Worm (Caenorhabditis elegans): ENCODE results near the gene sre-46.

sre-46 gene

DNA sequence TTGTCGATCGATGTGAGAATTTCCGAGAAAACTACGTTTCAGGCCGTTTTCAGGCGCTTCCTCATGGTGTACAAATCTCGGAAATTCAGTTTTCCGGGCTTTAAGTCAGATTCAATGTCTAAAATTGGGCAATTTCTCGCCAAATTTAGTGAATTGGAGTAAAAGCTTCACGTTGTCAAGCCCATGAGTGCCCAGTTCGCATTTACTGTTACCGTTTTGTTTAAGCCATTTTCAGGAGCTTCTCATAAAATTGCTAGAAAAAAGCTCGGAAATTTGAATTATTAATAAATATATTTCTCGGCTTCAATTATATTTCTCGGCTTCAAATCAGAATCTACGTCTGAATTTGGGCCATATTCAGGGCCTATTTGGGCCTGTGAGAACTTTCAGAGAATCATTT lies 43.2 kb downstream of the sre-46 start:
- TF ChIP-seq ref-2 (tag; optimal IDR thresholded peaks at IDR 0.05), result no peak
- TF ChIP-seq mec-3 (tag; optimal IDR thresholded peaks at IDR 0.05; ENCODE audit: borderline replicate concordance), result no peak
- TF ChIP-seq unc-86 (tag; optimal IDR thresholded peaks at IDR 0.05), result no peak
- no peak for TF ChIP-seq ceh-19 (GFP tag; optimal IDR thresholded peaks at IDR 0.05)
- no peak for TF ChIP-seq ttx-3 (tag; optimal IDR thresholded peaks at IDR 0.05)
- no peak for TF ChIP-seq ceh-24 (tag; optimal IDR thresholded peaks at IDR 0.05)
- TF ChIP-seq ceh-31 (tag; optimal IDR thresholded peaks at IDR 0.05), result no peak
- TF ChIP-seq lin-11 (tag; optimal IDR thresholded peaks at IDR 0.05), result no peak
- TF ChIP-seq elt-2 (tag; optimal IDR thresholded peaks at IDR 0.05), result no peak
- TF ChIP-seq K02D7.2 (tag; optimal IDR thresholded peaks at IDR 0.05), result no peak
- TF ChIP-seq hlh-30 (tag; optimal IDR thresholded peaks at IDR 0.05; ENCODE audit: insufficient read depth), result no peak
- TF ChIP-seq sox-2 (GFP tag; IDR thresholded peaks at IDR 0.05), result no peak

DNA sequence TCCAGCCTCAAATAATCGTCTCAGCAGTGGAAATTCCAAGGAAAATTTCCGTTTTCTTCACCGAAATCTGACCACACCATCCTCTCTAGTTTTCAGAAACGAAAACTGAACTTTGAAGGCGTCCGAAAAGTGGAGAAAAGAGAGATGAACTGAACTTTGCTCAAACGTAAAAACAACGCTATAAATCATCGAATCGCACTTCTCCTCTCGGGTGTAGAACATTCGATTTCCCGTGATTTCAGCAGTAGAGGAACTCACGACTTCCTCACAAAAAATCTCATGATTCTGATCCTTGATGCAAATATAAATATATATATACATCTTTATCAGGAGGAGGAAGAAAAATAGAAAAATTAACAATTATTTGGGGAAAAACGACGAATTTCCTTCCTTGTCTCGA lies 45.9 kb downstream of the sre-46 start:
- TF ChIP-seq pqm-1 (tag; optimal IDR thresholded peaks at IDR 0.05) (no peak), zip-5 (tag; optimal IDR thresholded peaks at IDR 0.05) (no peak), T23F11.4 (GFP tag; optimal IDR thresholded peaks at IDR 0.05) (no peak), nhr-11 (tag; optimal IDR thresholded peaks at IDR 0.05) (no peak), ceh-18 (tag; optimal IDR thresholded peaks at IDR 0.05) (no peak), ceh-48 (tag; optimal IDR thresholded peaks at IDR 0.05) (no peak), ceh-2 (tag; optimal IDR thresholded peaks at IDR 0.05) (no peak), tbx-7 (tag; optimal IDR thresholded peaks at IDR 0.05) (no peak), gmeb-2 (tag; optimal IDR thresholded peaks at IDR 0.05) (no peak), pros-1 (tag; optimal IDR thresholded peaks at IDR 0.05) (no peak), dve-1 (tag; optimal IDR thresholded peaks at IDR 0.05) (no peak)

DNA sequence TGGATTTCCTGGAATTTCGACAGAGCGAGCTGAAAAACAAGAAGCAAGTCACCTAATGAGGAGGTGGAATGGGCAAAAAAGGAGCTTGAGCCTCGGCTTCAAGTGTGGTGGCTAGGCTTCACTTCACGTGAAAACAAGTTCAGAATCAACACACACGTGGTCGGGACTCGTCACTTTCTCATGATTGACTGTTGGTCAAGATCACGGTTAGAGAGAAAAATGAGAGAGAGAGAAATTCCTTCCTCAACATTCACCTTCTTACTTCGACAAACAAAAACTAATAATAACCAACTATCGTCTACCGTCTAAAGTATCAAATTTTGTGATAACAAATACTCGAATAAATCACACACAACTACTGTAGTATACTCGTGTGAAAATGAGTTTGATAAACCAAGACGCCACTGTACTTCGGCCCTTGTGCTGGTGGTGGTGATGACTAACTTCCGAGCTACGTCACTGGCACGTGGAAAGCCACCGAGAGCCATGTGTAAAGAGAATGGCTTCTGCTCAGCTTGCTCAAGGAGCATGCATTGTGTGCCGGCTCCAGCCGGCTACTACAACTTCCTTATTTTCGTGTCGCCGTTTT lies 47.4 kb downstream of the sre-46 start:
- TF ChIP-seq pag-3 (tag; optimal IDR thresholded peaks at IDR 0.05; ENCODE audit: borderline replicate concordance) (no peak), fkh-10 (GFP tag; optimal IDR thresholded peaks at IDR 0.05) (no peak), unc-86 (tag; optimal IDR thresholded peaks at IDR 0.05) (no peak), K02D7.2 (tag; optimal IDR thresholded peaks at IDR 0.05) (no peak), mec-3 (tag; optimal IDR thresholded peaks at IDR 0.05; ENCODE audit: borderline replicate concordance) (no peak), ttx-3 (tag; optimal IDR thresholded peaks at IDR 0.05) (no peak), lin-11 (tag; optimal IDR thresholded peaks at IDR 0.05) (no peak), ceh-31 (tag; optimal IDR thresholded peaks at IDR 0.05) (no peak), nhr-11 (tag; optimal IDR thresholded peaks at IDR 0.05) (no peak)

DNA sequence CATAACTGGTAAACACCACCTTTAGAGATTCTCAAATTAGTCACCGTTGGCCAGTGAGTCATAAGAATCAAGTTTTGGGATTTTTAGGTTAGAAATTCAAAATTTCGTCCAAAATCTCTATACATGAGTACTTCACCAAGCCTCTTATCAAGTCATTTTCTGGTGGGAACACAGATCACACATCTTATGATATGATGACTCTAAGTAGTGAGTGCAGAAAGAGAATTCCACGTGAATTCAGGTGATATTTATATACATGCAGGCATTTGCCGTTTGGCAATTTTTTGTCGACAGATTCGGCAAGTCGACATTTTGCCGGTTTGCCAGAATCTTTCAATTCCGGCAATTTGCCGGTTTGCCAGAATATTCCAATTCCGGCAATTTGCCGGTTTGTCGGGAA lies 49.1 kb downstream of the sre-46 start:
- TF ChIP-seq nfya-1 (tag; optimal IDR thresholded peaks at IDR 0.05) (no peak), ceh-9 (tag; optimal IDR thresholded peaks at IDR 0.05) (no peak), unc-86 (tag; optimal IDR thresholded peaks at IDR 0.05) (no peak), pros-1 (tag; optimal IDR thresholded peaks at IDR 0.05) (no peak), ceh-30 (tag; optimal IDR thresholded peaks at IDR 0.05) (no peak), ceh-6 (GFP tag; optimal IDR thresholded peaks at IDR 0.05) (no peak), pag-3 (tag; optimal IDR thresholded peaks at IDR 0.05; ENCODE audit: borderline replicate concordance) (no peak), tbx-7 (tag; optimal IDR thresholded peaks at IDR 0.05) (no peak), ceh-22 (tag; optimal IDR thresholded peaks at IDR 0.05) (no peak), hlh-8 (tag; optimal IDR thresholded peaks at IDR 0.05) (no peak), ceh-19 (GFP tag; optimal IDR thresholded peaks at IDR 0.05) (no peak), pha-2 (tag; optimal IDR thresholded peaks at IDR 0.05) (no peak), pha-4 (tag; optimal IDR thresholded peaks at IDR 0.05) (no peak), pax-1 (tag; optimal IDR thresholded peaks at IDR 0.05) (no peak), odd-2 (tag; optimal IDR thresholded peaks at IDR 0.05) (no peak), madf-2 (tag; optimal IDR thresholded peaks at IDR 0.05) (no peak), ceh-14 (tag; optimal IDR thresholded peaks at IDR 0.05) (no peak), ama-1 (optimal IDR thresholded peaks at IDR 0.05) (no peak), tbx-2 (tag; optimal IDR thresholded peaks at IDR 0.05) (no peak)
